Worm (Caenorhabditis elegans): ENCODE results near the gene mfsd-12.
A peak's percentile ranks its signal among the peaks of the same experiment; 100 is the strongest.

Gene mfsd-12

ce11 chrX:4706755-4707226, 38.9 kb downstream of the mfsd-12 start, which contains the start of gene dhhc-10 (continued):
- peak; percentile 28 for TF ChIP-seq nhr-102 (tag; optimal IDR thresholded peaks at IDR 0.05)
- no peak for TF ChIP-seq ztf-7 (tag; optimal IDR thresholded peaks at IDR 0.05)
- TF ChIP-seq sdz-12 (GFP tag; optimal IDR thresholded peaks at IDR 0.05), result no peak
- peak; percentile 74 for TF ChIP-seq nhr-28 (tag; optimal IDR thresholded peaks at IDR 0.05)
- TF ChIP-seq duxl-1 (tag; optimal IDR thresholded peaks at IDR 0.05; ENCODE audit: poor library complexity), result no peak

ce11 chrX:4711698-4712329, 43.9 kb downstream of the mfsd-12 start, which contains the start of the genes dnj-14 and glit-1:
dnj-14 (minus strand) TSS chrX:4711748.
glit-1 (plus strand) TSS chrX:4712279.
- TF ChIP-seq dve-1 (tag; optimal IDR thresholded peaks at IDR 0.05; ENCODE audit: insufficient read depth) (peak; percentile 92), nhr-42 (GFP tag; IDR thresholded peaks at IDR 0.05) (peak; percentile 85), ZK546.5 (tag; optimal IDR thresholded peaks at IDR 0.05) (peak in 1 of 2 experiments; percentile 67), nhr-41 (GFP tag; IDR thresholded peaks at IDR 0.05) (no peak), cey-2 (tag; optimal IDR thresholded peaks at IDR 0.05; ENCODE audit: borderline replicate concordance, insufficient read depth) (no peak), F10B5.3 (tag; optimal IDR thresholded peaks at IDR 0.05) (peak; percentile 29), sdz-12 (GFP tag; optimal IDR thresholded peaks at IDR 0.05) (no peak), nhr-48 (tag; optimal IDR thresholded peaks at IDR 0.05) (peak; percentile 60), ceh-32 (tag; optimal IDR thresholded peaks at IDR 0.05; ENCODE audit: poor library complexity) (no peak), duxl-1 (tag; optimal IDR thresholded peaks at IDR 0.05; ENCODE audit: poor library complexity) (peak; percentile 80), pha-4 (GFP tag; IDR thresholded peaks at IDR 0.05) (peak; percentile 71), pha-4 (tag; optimal IDR thresholded peaks at IDR 0.05) (no peak), arid-1 (GFP tag; conservative IDR thresholded peaks at IDR 0.05) (peak; percentile 30; the same call in 1 of the 2 replicates), jun-1 (tag; optimal IDR thresholded peaks at IDR 0.05) (peak; percentile 76), skn-1 (tag; optimal IDR thresholded peaks at IDR 0.05) (no peak), mxl-3 (GFP tag; optimal IDR thresholded peaks at IDR 0.05) (peak; percentile 88), lsy-2 (tag; optimal IDR thresholded peaks at IDR 0.05) (peak; percentile 95 to 98), daf-8 (GFP tag; IDR thresholded peaks at IDR 0.05) (no peak), ceh-62 (tag; optimal IDR thresholded peaks at IDR 0.05) (no peak), unc-39 (tag; optimal IDR thresholded peaks at IDR 0.05) (no peak), tra-1 (GFP tag; IDR thresholded peaks at IDR 0.05) (0 out of 2 replicates have a peak, but pooled peaks have one; percentile 39), spr-1 (tag; optimal IDR thresholded peaks at IDR 0.05) (peak; percentile 49), lin-29 (GFP tag; IDR thresholded peaks at IDR 0.05) (no peak), daf-16 (GFP tag; optimal IDR thresholded peaks at IDR 0.05) (peak; percentile 33 to 46), daf-16 (tag; optimal IDR thresholded peaks at IDR 0.05) (peak; percentile 96), F49E8.2 (tag; optimal IDR thresholded peaks at IDR 0.05; ENCODE audit: borderline replicate concordance) (no peak), lir-3 (tag; optimal IDR thresholded peaks at IDR 0.05) (no peak), aha-1 (tag) (peak; percentile 99), unc-130 (GFP tag; optimal IDR thresholded peaks at IDR 0.05) (no peak), nhr-28 (tag; optimal IDR thresholded peaks at IDR 0.05) (peak; percentile 83), mep-1 (tag; optimal IDR thresholded peaks at IDR 0.05) (peak; percentile 94), vab-7 (GFP tag; IDR thresholded peaks at IDR 0.05) (peak; percentile 57; the same call in 1 of the 2 replicates), F26F4.8 (GFP tag; conservative IDR thresholded peaks at IDR 0.05) (no peak), spr-3 (GFP tag; optimal IDR thresholded peaks at IDR 0.05) (no peak), hlh-30 (tag; optimal IDR thresholded peaks at IDR 0.05; ENCODE audit: insufficient read depth) (peak; percentile 96), egl-27 (tag; optimal IDR thresholded peaks at IDR 0.05) (no peak), gei-8 (GFP tag; optimal IDR thresholded peaks at IDR 0.05) (no peak), nhr-76 (tag; optimal IDR thresholded peaks at IDR 0.05) (no peak), snpc-4 (tag; optimal IDR thresholded peaks at IDR 0.05) (no peak), madf-5 (GFP tag; IDR thresholded peaks at IDR 0.05) (0 out of 4 replicates have a peak, but pooled peaks of 1 of the 2 experiments have one; percentile 40), snpc-1.2 (GFP tag; IDR thresholded peaks at IDR 0.05) (no peak), lin-15B (tag; optimal IDR thresholded peaks at IDR 0.05) (peak; percentile 18), lin-38 (GFP tag; IDR thresholded peaks at IDR 0.05) (peak; percentile 91), php-3 (GFP tag; IDR thresholded peaks at IDR 0.05) (peak; percentile 89), hlh-11 (tag; optimal IDR thresholded peaks at IDR 0.05) (peak; percentile 98)

Data from whole organism, L4 larva.